Fruit fly (Drosophila melanogaster) whole organism, wandering third instar larva: ENCODE results near the gene CG5246.

Experiments
- Hr78 ChIP-seq: fragments of >200 bp; optimal IDR thresholded peaks from 2 replicates; lab custom pipeline; 2017; ENCODE audit warnings: missing biosample characterization, missing genetic modification characterization
- sv ChIP-seq: fragments of 200-800 bp; sonication (Bioruptor generic); optimal IDR thresholded peaks from 3 replicates; lab custom pipeline; 2016; ENCODE audit warnings: missing biosample characterization, missing genetic modification characterization
- woc ChIP-seq: sonication (Bioruptor generic); optimal IDR thresholded peaks from 2 replicates; lab custom pipeline; 2016; ENCODE audit warnings: missing biosample characterization, mild to moderate bottlenecking, missing genetic modification characterization

dm6 chr3R:17118917-17119378 is 17.0 kb upstream of the CG5246 start:
- TF ChIP-seq Hr78 (GFP tag; lab: Kevin White, UChicago) (no peak), sv (GFP tag; lab: Kevin White, UChicago) (no peak), woc (GFP tag; lab: Kevin White, UChicago) (no peak)
